Worm (Caenorhabditis elegans) whole organism, L2 larva: Measurements from ENCODE around the gene ech-6.
A peak's percentile ranks its signal among the peaks of the same experiment; 100 is the strongest.

Experiments
- F13H6.1 ChIP-seq: sonication (generic microtip); optimal IDR thresholded peaks from 2 replicates; lab custom pipeline; 2016; ENCODE audit warnings: missing genetic modification characterization, missing compliant biosample characterization
- R02D3.7 ChIP-seq: fragments of 150-350 bp; optimal IDR thresholded peaks from 2 replicates; lab custom pipeline; 2014; ENCODE audit warnings: missing biosample characterization, missing genetic modification characterization
- alr-1 ChIP-seq: fragments of 150-350 bp; optimal IDR thresholded peaks from 2 replicates; lab custom pipeline; 2014; ENCODE audit warnings: missing biosample characterization, missing genetic modification characterization
- ama-1 ChIP-seq: fragments of 150-350 bp; optimal IDR thresholded peaks from 2 replicates; lab custom pipeline; 2018; ENCODE audit warnings: inconsistent platforms
- blmp-1 ChIP-seq: sonication (generic microtip); optimal IDR thresholded peaks from 2 replicates; lab custom pipeline; 2017; ENCODE audit warnings: missing genetic modification characterization, mild to moderate bottlenecking, missing compliant biosample characterization, antibody characterized with exemption, moderate library complexity; ENCODE audit not compliant: insufficient read depth
- elt-1 ChIP-seq: fragments of 150-350 bp; optimal IDR thresholded peaks from 2 replicates; lab custom pipeline; 2014; ENCODE audit warnings: missing biosample characterization, missing genetic modification characterization
- gmeb-1 ChIP-seq: fragments of 150-350 bp; optimal IDR thresholded peaks from 2 replicates; lab custom pipeline; 2014; ENCODE audit warnings: missing biosample characterization, missing genetic modification characterization
- nhr-12 ChIP-seq: fragments of 150-350 bp; optimal IDR thresholded peaks from 2 replicates; lab custom pipeline; 2014; ENCODE audit warnings: missing biosample characterization, missing genetic modification characterization
- skn-1 ChIP-seq: sonication (generic microtip); optimal IDR thresholded peaks from 2 replicates; lab custom pipeline; 2017; ENCODE audit warnings: missing biosample characterization, missing genetic modification characterization
- snpc-4 ChIP-seq: fragments of 150-350 bp; optimal IDR thresholded peaks from 2 replicates; lab custom pipeline; 2014; ENCODE audit warnings: missing biosample characterization, missing genetic modification characterization
- zag-1 ChIP-seq: fragments of 150-350 bp; optimal IDR thresholded peaks from 2 replicates; lab custom pipeline; 2014; ENCODE audit warnings: missing biosample characterization, missing genetic modification characterization
- ztf-1 ChIP-seq: fragments of 200-800 bp; sonication (Bioruptor generic); conservative IDR thresholded peaks from 2 replicates; pipeline ENCODE4 v1.3.6; 2022; ENCODE audit warnings: missing genetic modification characterization, missing compliant biosample characterization
- ztf-11 ChIP-seq: sonication (generic microtip); optimal IDR thresholded peaks from 2 replicates; lab custom pipeline; 2017; ENCODE audit warnings: missing biosample characterization, missing genetic modification characterization
- ztf-4 ChIP-seq: fragments of 150-350 bp; optimal IDR thresholded peaks from 2 replicates; lab custom pipeline; 2014; ENCODE audit warnings: missing biosample characterization, missing genetic modification characterization

DNA sequence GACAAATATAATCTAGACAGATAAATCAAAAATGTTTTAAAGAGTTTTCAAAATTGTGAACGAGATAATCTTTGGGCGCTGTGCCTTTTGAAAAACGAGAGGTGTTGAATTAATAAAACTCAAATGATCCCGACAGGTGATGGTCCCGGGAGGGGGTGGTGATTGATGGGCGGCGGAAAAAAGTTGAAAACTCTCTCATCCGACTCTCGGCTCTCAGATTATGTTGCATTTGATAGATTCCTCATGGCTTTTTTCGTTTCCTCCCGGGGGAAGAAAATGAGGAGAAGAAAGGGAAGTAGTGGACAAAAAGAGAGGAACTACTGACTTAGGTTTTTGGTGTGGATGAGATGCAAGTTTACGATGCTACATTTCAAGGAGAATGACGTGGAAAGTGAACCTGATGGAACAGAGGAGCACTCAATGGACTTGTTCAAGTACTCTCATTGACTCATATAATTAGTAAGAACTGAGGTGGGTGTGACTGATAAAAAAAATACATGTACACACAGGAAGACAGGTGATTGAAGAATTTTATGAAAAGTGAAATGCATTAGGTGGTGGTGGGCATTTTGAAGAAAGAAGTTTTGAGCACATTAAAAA lies 21.3 kb downstream of the ech-6 start:
- TF ChIP-seq ztf-1 (no peak), elt-1 (tag; lab: Kevin White, UChicago) (no peak), ztf-4 (no peak), snpc-4 (tag; lab: Kevin White, UChicago) (no peak), nhr-12 (no peak), R02D3.7 (no peak), ama-1 (lab: Kevin White, UChicago) (no peak), blmp-1 (no peak), alr-1 (tag; lab: Kevin White, UChicago) (no peak), F13H6.1 (tag; lab: Kevin White, UChicago) (no peak), zag-1 (tag; lab: Kevin White, UChicago) (peak; percentile 40), gmeb-1 (no peak), ztf-11 (no peak), skn-1 (no peak)
